Worm (Caenorhabditis elegans) whole organism, L4 larva: Measurements from ENCODE around the gene C30G7.5.

ENCODE experiments used
- Y48G9A.11 ChIP-seq: fragments of 200-800 bp; sonication (Bioruptor generic); IDR thresholded peaks from 2 replicates; pipeline ENCODE4 v1.3.6; 2022; ENCODE audit warnings: missing genetic modification reagents, missing genetic modification characterization, missing compliant biosample characterization
- Y5F2A.4 ChIP-seq: fragments of 200-800 bp; sonication (Bioruptor generic); optimal IDR thresholded peaks from 2 replicates; lab custom pipeline; 2018; ENCODE audit warnings: mild to moderate bottlenecking, missing genetic modification characterization, missing compliant biosample characterization
- ZK546.5 ChIP-seq, 2 experiments: sonication (generic microtip); optimal IDR thresholded peaks; 2 replicates each; lab custom pipeline; 2017; ENCODE audit warnings: missing biosample characterization in 2 of 2, missing genetic modification characterization in 2 of 2
- ceh-28 ChIP-seq: fragments of 150-350 bp; optimal IDR thresholded peaks from 2 replicates; lab custom pipeline; 2014; ENCODE audit warnings: missing biosample characterization, missing genetic modification reagents, missing genetic modification characterization
- ceh-82 ChIP-seq: sonication (generic microtip); optimal IDR thresholded peaks from 2 replicates; lab custom pipeline; 2017; ENCODE audit warnings: missing biosample characterization, missing genetic modification characterization
- cey-2 ChIP-seq: sonication (generic microtip); optimal IDR thresholded peaks from 3 replicates; lab custom pipeline; 2017; ENCODE audit warnings: missing genetic modification characterization, mild to moderate bottlenecking, missing compliant biosample characterization, antibody characterized with exemption, borderline replicate concordance; ENCODE audit not compliant: insufficient read depth
- fos-1 ChIP-seq: fragments of 150-350 bp; optimal IDR thresholded peaks from 2 replicates; lab custom pipeline; 2014; ENCODE audit warnings: missing biosample characterization, missing genetic modification characterization
- mdl-1 ChIP-seq, 2 experiments: fragments of 150-350 bp in 1 of 2; sonication (generic microtip) in 1 of 2; optimal IDR thresholded peaks; 2 replicates each; lab custom pipeline; 2014 to 2017; ENCODE audit warnings: missing biosample characterization in 2 of 2, missing genetic modification characterization in 2 of 2
- mes-2 ChIP-seq: sonication (generic microtip); optimal IDR thresholded peaks from 2 replicates; lab custom pipeline; 2016; ENCODE audit warnings: missing genotype, mild to moderate bottlenecking, missing genetic modification characterization, missing compliant biosample characterization; ENCODE audit not compliant: poor library complexity, severe bottlenecking
- vab-7 ChIP-seq: fragments of 200-800 bp; sonication (Bioruptor generic); IDR thresholded peaks from 2 replicates; pipeline ENCODE4 v1.3.6; 2022; ENCODE audit warnings: missing genetic modification reagents, missing genetic modification characterization, missing compliant biosample characterization
- zag-1 ChIP-seq: fragments of 150-350 bp; optimal IDR thresholded peaks from 2 replicates; lab custom pipeline; 2014; ENCODE audit warnings: missing biosample characterization, missing genetic modification characterization
- zip-2 ChIP-seq: fragments of 150-350 bp; optimal IDR thresholded peaks from 2 replicates; lab custom pipeline; 2014; ENCODE audit warnings: missing biosample characterization, missing genetic modification characterization
- ztf-7 ChIP-seq: fragments of 150-350 bp; optimal IDR thresholded peaks from 2 replicates; lab custom pipeline; 2014; ENCODE audit warnings: missing biosample characterization, missing genetic modification characterization

DNA sequence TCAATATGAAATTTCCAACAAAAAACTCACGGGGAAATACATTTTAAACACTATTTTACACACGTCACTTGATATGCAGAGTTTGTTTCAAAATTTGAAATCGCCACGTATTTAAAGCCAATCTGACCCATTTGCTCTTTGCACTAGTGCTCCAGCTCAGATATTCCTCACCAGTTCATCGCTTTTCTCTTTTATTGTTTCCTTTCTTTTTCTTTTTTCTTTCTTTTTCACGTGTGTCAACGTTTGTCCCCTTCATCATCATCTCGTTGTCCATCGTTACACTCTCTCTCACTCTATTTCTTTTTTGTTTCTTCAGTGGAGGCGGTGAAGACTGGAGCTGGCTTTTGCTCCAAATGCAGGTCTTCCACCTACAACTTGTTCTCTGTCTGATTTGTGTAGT is 30.1 kb upstream of the C30G7.5 start, which contains the start of gene F02D8.4:
- no peak for TF ChIP-seq fos-1 (tag; lab: Kevin White, UChicago)
- TF ChIP-seq zip-2: no peak
- no peak for TF ChIP-seq zag-1 (tag; lab: Kevin White, UChicago)
- no peak for TF ChIP-seq mes-2
- no peak for TF ChIP-seq cey-2
- TF ChIP-seq Y5F2A.4: no peak
- no peak for TF ChIP-seq mdl-1 (tag; optimal IDR thresholded peaks at IDR 0.05; lab: Kevin White, UChicago)
- no peak for TF ChIP-seq ceh-82 (tag; lab: Kevin White, UChicago)
- no peak for TF ChIP-seq ceh-28 (tag; lab: Kevin White, UChicago)
- TF ChIP-seq ztf-7 (tag; lab: Kevin White, UChicago): no peak
- no peak for TF ChIP-seq vab-7
- no peak for TF ChIP-seq ZK546.5 (tag; optimal IDR thresholded peaks at IDR 0.05; lab: Kevin White, UChicago)
- no peak for TF ChIP-seq Y48G9A.11 (GFP tag; lab: Robert Waterston, UW)
